Worm (Caenorhabditis elegans) whole organism, L1 larva: Measurements from ENCODE around the gene oac-41.

Source experiments
- C16A3.4 ChIP-seq: fragments of 150-350 bp; optimal IDR thresholded peaks from 2 replicates; lab custom pipeline; 2014; ENCODE audit warnings: missing biosample characterization, missing genetic modification characterization
- F16B12.6 ChIP-seq: fragments of 150-350 bp; optimal IDR thresholded peaks from 2 replicates; lab custom pipeline; 2014; ENCODE audit warnings: missing biosample characterization, missing genetic modification characterization
- Y116A8C.19 ChIP-seq: sonication (generic microtip); optimal IDR thresholded peaks from 2 replicates; lab custom pipeline; 2016; ENCODE audit warnings: missing compliant biosample characterization, missing genetic modification characterization, borderline replicate concordance
- alr-1 ChIP-seq: fragments of 200-800 bp; sonication (Bioruptor generic); optimal IDR thresholded peaks from 2 replicates; lab custom pipeline; 2018; ENCODE audit warnings: borderline replicate concordance, mild to moderate bottlenecking, missing genetic modification characterization, missing compliant biosample characterization
- blmp-1 ChIP-seq: fragments of 150-350 bp; optimal IDR thresholded peaks from 2 replicates; lab custom pipeline; 2014; ENCODE audit warnings: missing biosample characterization, missing genetic modification characterization
- ceh-63 ChIP-seq: fragments of 200-800 bp; sonication (Bioruptor generic); optimal IDR thresholded peaks from 2 replicates; lab custom pipeline; 2018; ENCODE audit warnings: mild to moderate bottlenecking, missing genetic modification characterization, missing compliant biosample characterization
- ceh-8 ChIP-seq: fragments of 200-800 bp; sonication (Bioruptor generic); optimal IDR thresholded peaks from 2 replicates; lab custom pipeline; 2018; ENCODE audit warnings: mild to moderate bottlenecking, missing genetic modification characterization, moderate library complexity, missing compliant biosample characterization
- ceh-82 ChIP-seq, 3 experiments: fragments of 150-350 bp in 1 of 3; sonication (generic microtip) in 2 of 3; optimal IDR thresholded peaks; 2 replicates each; lab custom pipeline; 2014 to 2017; ENCODE audit warnings: missing biosample characterization in 3 of 3, missing genetic modification characterization in 3 of 3
- ceh-88 ChIP-seq: fragments of 200-800 bp; sonication (Bioruptor generic); IDR thresholded peaks from 2 replicates; pipeline ENCODE4 v1.3.6; 2022; ENCODE audit warnings: missing genetic modification characterization, missing compliant biosample characterization
- dpl-1 ChIP-seq, 3 experiments: fragments of 150-350 bp in 2 of 3; sonication (generic microtip) in 1 of 3; optimal IDR thresholded peaks; 2 replicates each; lab custom pipeline; 2014 to 2017; ENCODE audit warnings: missing biosample characterization in 3 of 3, missing genetic modification characterization in 3 of 3, missing genetic modification reagents in 3 of 3
- efl-1 ChIP-seq, 4 experiments: fragments of 150-350 bp; optimal IDR thresholded peaks in 3 of 4; peaks in 1 of 4; 1 replicate in 1 of 4; 2 replicates in 3 of 4; lab custom pipeline; 2014; ENCODE audit warnings: missing biosample characterization in 2 of 4, missing genetic modification characterization in 2 of 4, missing genetic modification reagents in 2 of 4
- efl-3 ChIP-seq: fragments of 200-800 bp; sonication (Bioruptor generic); optimal IDR thresholded peaks from 2 replicates; lab custom pipeline; 2018; ENCODE audit warnings: mild to moderate bottlenecking, missing genetic modification characterization, missing compliant biosample characterization
- elt-3 ChIP-seq, 6 experiments: fragments of 150-350 bp in 1 of 6; sonication (generic microtip); optimal IDR thresholded peaks; 2 replicates each; lab custom pipeline; 2017 to 2018; ENCODE audit warnings: missing biosample characterization in 6 of 6, missing genetic modification characterization in 6 of 6, inconsistent platforms in 1 of 6
- fos-1 ChIP-seq: fragments of 150-350 bp; optimal IDR thresholded peaks from 2 replicates; lab custom pipeline; 2014; ENCODE audit warnings: missing biosample characterization, missing genetic modification characterization
- hlh-4 ChIP-seq: sonication (generic microtip); optimal IDR thresholded peaks from 2 replicates; lab custom pipeline; 2016; ENCODE audit warnings: mild to moderate bottlenecking, missing genetic modification characterization, missing compliant biosample characterization
- hpl-2 ChIP-seq: fragments of 150-350 bp; optimal IDR thresholded peaks from 2 replicates; lab custom pipeline; 2014; ENCODE audit warnings: missing biosample characterization, missing genetic modification reagents, missing genetic modification characterization
- lin-14 ChIP-seq: fragments of 200-800 bp; sonication (Bioruptor generic); optimal IDR thresholded peaks from 2 replicates; lab custom pipeline; 2018; ENCODE audit warnings: mild to moderate bottlenecking, missing genetic modification characterization, moderate library complexity, missing compliant biosample characterization
- lir-3 ChIP-seq: sonication (generic microtip); optimal IDR thresholded peaks from 2 replicates; lab custom pipeline; 2016; ENCODE audit warnings: mild to moderate bottlenecking, missing genetic modification characterization, moderate library complexity, missing compliant biosample characterization; ENCODE audit not compliant: poor library complexity
- lsy-2 ChIP-seq, 2 experiments: fragments of 150-350 bp; optimal IDR thresholded peaks; 2 replicates each; lab custom pipeline; 2014; ENCODE audit warnings: missing biosample characterization in 2 of 2, missing genetic modification characterization in 2 of 2
- mef-2 ChIP-seq: fragments of 150-350 bp; optimal IDR thresholded peaks from 2 replicates; lab custom pipeline; 2014; ENCODE audit warnings: missing biosample characterization, missing genetic modification characterization
- mep-1 ChIP-seq: fragments of 150-350 bp; optimal IDR thresholded peaks from 2 replicates; lab custom pipeline; 2014; ENCODE audit warnings: missing biosample characterization, missing genetic modification characterization
- nhr-11 ChIP-seq: fragments of 150-350 bp; optimal IDR thresholded peaks from 2 replicates; lab custom pipeline; 2014; ENCODE audit warnings: missing biosample characterization, missing genetic modification characterization
- nhr-19 ChIP-seq: fragments of 200-800 bp; sonication (Bioruptor generic); conservative IDR thresholded peaks from 2 replicates; pipeline ENCODE4 v1.3.6; 2022; ENCODE audit warnings: missing genetic modification characterization, missing compliant biosample characterization
- nhr-20 ChIP-seq: sonication (generic microtip); optimal IDR thresholded peaks from 2 replicates; lab custom pipeline; 2016; ENCODE audit warnings: mild to moderate bottlenecking, missing genetic modification characterization, missing compliant biosample characterization
- nhr-237 ChIP-seq: fragments of 150-350 bp; optimal IDR thresholded peaks from 2 replicates; lab custom pipeline; 2014; ENCODE audit warnings: missing biosample characterization, missing genetic modification characterization
- nhr-71 ChIP-seq: sonication (generic microtip); optimal IDR thresholded peaks from 2 replicates; lab custom pipeline; 2016; ENCODE audit warnings: mild to moderate bottlenecking, missing genetic modification characterization, moderate library complexity, missing compliant biosample characterization
- nhr-76 ChIP-seq: sonication (generic microtip); optimal IDR thresholded peaks from 2 replicates; lab custom pipeline; 2017; ENCODE audit warnings: missing biosample characterization, missing genetic modification characterization
- nhr-77 ChIP-seq: fragments of 150-350 bp; optimal IDR thresholded peaks from 2 replicates; lab custom pipeline; 2014; ENCODE audit warnings: missing biosample characterization, missing genetic modification characterization
- nhr-85 ChIP-seq: sonication (generic microtip); peaks from one replicate; lab custom pipeline; 2016; ENCODE audit warnings: missing genetic modification characterization, inconsistent platforms, missing compliant biosample characterization
- nhr-90 ChIP-seq: sonication (generic microtip); optimal IDR thresholded peaks from 2 replicates; lab custom pipeline; 2016; ENCODE audit warnings: mild to moderate bottlenecking, missing genetic modification characterization, missing compliant biosample characterization; ENCODE audit not compliant: poor library complexity
- pax-3 ChIP-seq: fragments of 200-800 bp; sonication (Bioruptor generic); optimal IDR thresholded peaks from 2 replicates; lab custom pipeline; 2018; ENCODE audit warnings: mild to moderate bottlenecking, missing genetic modification characterization, moderate library complexity, missing compliant biosample characterization
- rnt-1 ChIP-seq: sonication (generic microtip); optimal IDR thresholded peaks from 2 replicates; lab custom pipeline; 2016; ENCODE audit warnings: mild to moderate bottlenecking, missing genetic modification characterization, moderate library complexity, missing compliant biosample characterization
- skn-1 ChIP-seq: fragments of 150-350 bp; optimal IDR thresholded peaks from 2 replicates; lab custom pipeline; 2014; ENCODE audit warnings: missing biosample characterization, missing genetic modification characterization
- snpc-4 ChIP-seq: fragments of 150-350 bp; optimal IDR thresholded peaks from 2 replicates; lab custom pipeline; 2014; ENCODE audit warnings: missing biosample characterization, missing genetic modification characterization
- snu-23 ChIP-seq: sonication (generic microtip); optimal IDR thresholded peaks from 2 replicates; lab custom pipeline; 2016; ENCODE audit warnings: missing genetic modification characterization, missing compliant biosample characterization
- sup-37 ChIP-seq: fragments of 200-800 bp; sonication (Bioruptor generic); optimal IDR thresholded peaks from 2 replicates; lab custom pipeline; 2018; ENCODE audit warnings: mild to moderate bottlenecking, missing genetic modification characterization, missing compliant biosample characterization
- swsn-7 ChIP-seq: sonication (generic microtip); optimal IDR thresholded peaks from 2 replicates; lab custom pipeline; 2016; ENCODE audit warnings: missing genetic modification characterization, missing compliant biosample characterization
- tbx-2 ChIP-seq: sonication (generic microtip); optimal IDR thresholded peaks from 2 replicates; lab custom pipeline; 2016; ENCODE audit warnings: missing genetic modification characterization, missing compliant biosample characterization
- tlp-1 ChIP-seq: fragments of 150-350 bp; optimal IDR thresholded peaks from 2 replicates; lab custom pipeline; 2014; ENCODE audit warnings: missing biosample characterization, missing genetic modification characterization
- unc-130 ChIP-seq: fragments of 150-350 bp; optimal IDR thresholded peaks from 2 replicates; lab custom pipeline; 2017; ENCODE audit warnings: missing biosample characterization, missing genetic modification characterization, inconsistent platforms
- unc-30 ChIP-seq: sonication (generic microtip); optimal IDR thresholded peaks from 2 replicates; lab custom pipeline; 2017; ENCODE audit warnings: missing biosample characterization, missing genetic modification characterization
- unc-62 ChIP-seq: fragments of 150-350 bp; optimal IDR thresholded peaks from 2 replicates; lab custom pipeline; 2014; ENCODE audit warnings: missing biosample characterization, missing genetic modification reagents, missing genetic modification characterization
- unc-86 ChIP-seq: sonication (generic microtip); optimal IDR thresholded peaks from 2 replicates; lab custom pipeline; 2016; ENCODE audit warnings: missing genetic modification characterization, missing compliant biosample characterization
- zag-1 ChIP-seq: fragments of 150-350 bp; optimal IDR thresholded peaks from 2 replicates; lab custom pipeline; 2014; ENCODE audit warnings: missing biosample characterization, missing genetic modification characterization
- ztf-11 ChIP-seq, 2 experiments: sonication (generic microtip); optimal IDR thresholded peaks; 2 replicates each; lab custom pipeline; 2016 to 2017; ENCODE audit warnings: missing genetic modification characterization in 2 of 2, missing biosample characterization in 1 of 2, missing compliant biosample characterization in 1 of 2
- ztf-4 ChIP-seq: fragments of 150-350 bp; optimal IDR thresholded peaks from 2 replicates; lab custom pipeline; 2014; ENCODE audit warnings: missing biosample characterization, missing genetic modification characterization

Gene oac-41

DNA sequence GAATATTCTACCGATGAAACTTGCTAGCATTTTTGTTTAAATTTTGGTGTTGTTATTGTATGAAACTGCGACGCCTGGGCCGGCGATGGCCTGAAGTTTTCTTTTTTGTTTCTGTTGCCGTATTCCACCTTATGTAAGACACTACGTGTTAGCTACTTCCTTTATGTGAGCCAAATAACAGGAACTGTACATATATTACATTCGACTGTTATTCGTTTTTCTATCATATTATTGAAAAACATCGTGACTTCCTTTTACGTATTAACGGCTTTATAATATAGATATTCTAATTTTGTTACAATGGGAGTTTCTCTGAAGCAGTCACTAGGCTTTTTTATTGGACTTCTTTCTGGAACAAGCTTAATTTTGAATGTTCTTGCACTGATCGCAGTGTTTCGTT lies 16.7 kb downstream of the oac-41 start, which contains the start of gene srx-3:
Gene srx-3 (plus strand): TSS at position 301 of the 400 bp plus-strand sequence.
- TF ChIP-seq swsn-7 (tag; lab: Kevin White, UChicago) (no peak), ceh-8 (no peak), alr-1 (no peak), sup-37 (GFP tag; lab: Kevin White, UChicago) (no peak), nhr-76 (tag; lab: Kevin White, UChicago) (no peak), lir-3 (no peak), skn-1 (tag; lab: Kevin White, UChicago) (no peak), zag-1 (tag; lab: Kevin White, UChicago) (no peak), unc-130 (tag; lab: Kevin White, UChicago) (no peak), fos-1 (tag; lab: Kevin White, UChicago) (no peak), ztf-4 (tag; lab: Kevin White, UChicago) (no peak), ceh-82 (tag; optimal IDR thresholded peaks at IDR 0.05; lab: Kevin White, UChicago) (no peak), tlp-1 (tag; lab: Kevin White, UChicago) (no peak), pax-3 (tag; lab: Kevin White, UChicago) (no peak), unc-30 (tag; lab: Kevin White, UChicago) (no peak)

ce11 chrV:9003291-9003690 lies 18.7 kb downstream of the oac-41 start, which contains the start of gene srx-1:
Gene srx-1, plus strand, starts transcription at chrV:9003672.
- TF ChIP-seq Y116A8C.19 (no peak), nhr-76 (tag; lab: Kevin White, UChicago) (no peak), mep-1 (tag; lab: Kevin White, UChicago) (no peak), blmp-1 (no peak), dpl-1 (GFP tag; optimal IDR thresholded peaks at IDR 0.05; lab: Kevin White, UChicago) (no peak), fos-1 (tag; lab: Kevin White, UChicago) (no peak), ceh-63 (GFP tag; lab: Kevin White, UChicago) (no peak), F16B12.6 (no peak), elt-3 (tag; optimal IDR thresholded peaks at IDR 0.05; lab: Kevin White, UChicago) (no peak)
- TF ChIP-seq, all 84 proteins: peak for 0

DNA sequence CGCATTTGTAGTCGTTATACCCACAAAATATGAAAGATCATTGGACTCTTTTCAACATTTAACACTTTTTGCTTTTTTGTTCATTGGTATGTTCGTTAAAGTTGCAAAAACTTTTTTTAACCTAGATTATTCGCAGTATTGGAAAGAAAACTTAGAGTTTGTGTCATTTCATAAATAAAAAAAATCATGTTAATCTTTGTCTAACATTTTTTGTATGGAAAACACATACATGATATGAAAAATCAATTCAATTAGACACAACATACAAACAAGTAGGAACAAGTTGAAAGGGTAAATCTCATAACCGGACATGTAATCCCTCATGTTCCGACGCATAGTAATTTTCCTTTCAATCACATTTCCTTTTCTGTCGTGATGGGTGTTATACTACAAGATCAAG lies 20.8 kb downstream of the oac-41 start, which contains the start of gene F59E11.2:
Gene F59E11.2 (plus strand): TSS at position 301 of the 400 bp plus-strand sequence.
- TF ChIP-seq hpl-2 (GFP tag; lab: Kevin White, UChicago), result no peak
- no peak for TF ChIP-seq ceh-82 (tag; optimal IDR thresholded peaks at IDR 0.05; lab: Kevin White, UChicago)
- TF ChIP-seq F16B12.6, result no peak
- no peak for TF ChIP-seq ztf-4 (tag; lab: Kevin White, UChicago)
- TF ChIP-seq mef-2, result no peak
- TF ChIP-seq nhr-77, result no peak
- no peak for TF ChIP-seq unc-62
- TF ChIP-seq hlh-4 (tag; lab: Kevin White, UChicago), result no peak
- TF ChIP-seq lin-14, result no peak
- no peak for TF ChIP-seq nhr-237 (tag; lab: Kevin White, UChicago)
- TF ChIP-seq C16A3.4 (tag; lab: Kevin White, UChicago), result no peak
- no peak for TF ChIP-seq unc-86 (tag; lab: Kevin White, UChicago)

ce11 chrV:8994801-8995200 lies 27.2 kb downstream of the oac-41 start, which contains the start of gene F59E11.5:
Gene F59E11.5, plus strand, starts transcription at chrV:8995101.
- TF ChIP-seq snpc-4 (tag; lab: Kevin White, UChicago), result no peak
- no peak for TF ChIP-seq ceh-88
- no peak for TF ChIP-seq ztf-11 (tag; optimal IDR thresholded peaks at IDR 0.05; lab: Kevin White, UChicago)
- no peak for TF ChIP-seq snu-23 (GFP tag; lab: Kevin White, UChicago)
- TF ChIP-seq, all 84 proteins: peak for 0

ce11 chrV:8994272-8994671 lies 27.7 kb downstream of the oac-41 start:
- no peak for TF ChIP-seq rnt-1
- TF ChIP-seq blmp-1, result peak; percentile 96
- no peak for TF ChIP-seq nhr-11 (tag; lab: Kevin White, UChicago)
- peak; percentile 23 for TF ChIP-seq tbx-2 (tag; lab: Kevin White, UChicago)
- no peak for TF ChIP-seq efl-1 (optimal IDR thresholded peaks at IDR 0.05; lab: Kevin White, UChicago)
- no peak for TF ChIP-seq efl-1 (GFP tag; optimal IDR thresholded peaks at IDR 0.05 in 1 of 2; lab: Kevin White, UChicago)
- peak; percentile 30 for TF ChIP-seq nhr-71 (tag; lab: Kevin White, UChicago)
- TF ChIP-seq nhr-85 (tag; lab: Kevin White, UChicago), result peak; percentile 93
- peak; percentile 63 for TF ChIP-seq nhr-20 (tag; lab: Kevin White, UChicago)
- no peak for TF ChIP-seq ztf-4 (tag; lab: Kevin White, UChicago)
- no peak for TF ChIP-seq efl-3 (GFP tag; lab: Kevin White, UChicago)
- TF ChIP-seq nhr-19 (GFP tag; lab: Robert Waterston, UW), result peak; percentile 11
- no peak for TF ChIP-seq hpl-2 (GFP tag; lab: Kevin White, UChicago)
- TF ChIP-seq lsy-2 (tag; optimal IDR thresholded peaks at IDR 0.05; lab: Kevin White, UChicago), result peak in 1 of 2 experiments; percentile 3
- peak; percentile 35 for TF ChIP-seq nhr-90 (tag; lab: Kevin White, UChicago)
- TF ChIP-seq unc-30 (tag; lab: Kevin White, UChicago), result no peak
- TF ChIP-seq lin-14, result peak; percentile 61
